Worm (Caenorhabditis elegans): Measurements from ENCODE around the gene Y44A6D.3.

The Y44A6D.3 gene

ce11 chrV:20789105-20789504 is 3.1 kb downstream of the Y44A6D.3 start, which contains the start of gene tpan-1:
TSS of gene tpan-1 (plus strand) at chrV:20789502.
- TF ChIP-seq attf-4 (tag; optimal IDR thresholded peaks at IDR 0.05) (no peak), unc-39 (tag; optimal IDR thresholded peaks at IDR 0.05) (no peak), hlh-30 (tag; optimal IDR thresholded peaks at IDR 0.05; ENCODE audit: insufficient read depth) (peak; percentile 42), fos-1 (tag; optimal IDR thresholded peaks at IDR 0.05) (no peak), R02D3.7 (tag; optimal IDR thresholded peaks at IDR 0.05) (no peak), ceh-44 (GFP tag; IDR thresholded peaks at IDR 0.05) (no peak), nhr-48 (tag; optimal IDR thresholded peaks at IDR 0.05) (no peak), snpc-4 (tag; optimal IDR thresholded peaks at IDR 0.05) (no peak), aly-2 (tag; optimal IDR thresholded peaks at IDR 0.05) (no peak), hlh-11 (tag; optimal IDR thresholded peaks at IDR 0.05) (no peak), mes-2 (tag; optimal IDR thresholded peaks at IDR 0.05; ENCODE audit: poor library complexity, severe bottlenecking) (peak; percentile 32), nhr-76 (tag; optimal IDR thresholded peaks at IDR 0.05) (no peak), tag-97 (GFP tag; IDR thresholded peaks at IDR 0.05) (no peak), ctbp-1 (GFP tag; IDR thresholded peaks at IDR 0.05) (peak; percentile 82; the same call in 1 of the 2 replicates), F26F4.8 (GFP tag; conservative IDR thresholded peaks at IDR 0.05) (no peak), gei-8 (GFP tag; optimal IDR thresholded peaks at IDR 0.05) (no peak), skn-1 (tag; optimal IDR thresholded peaks at IDR 0.05) (no peak), ztf-7 (tag; optimal IDR thresholded peaks at IDR 0.05) (no peak), nhr-28 (tag; optimal IDR thresholded peaks at IDR 0.05) (no peak), zip-11 (GFP tag; IDR thresholded peaks at IDR 0.05) (no peak), lin-38 (GFP tag; IDR thresholded peaks at IDR 0.05) (no peak), F37D6.2 (tag; optimal IDR thresholded peaks at IDR 0.05) (peak; percentile 3), lir-3 (tag; optimal IDR thresholded peaks at IDR 0.05) (no peak), Y75B8A.6 (GFP tag; IDR thresholded peaks at IDR 0.05) (no peak), ceh-32 (tag; optimal IDR thresholded peaks at IDR 0.05; ENCODE audit: poor library complexity) (no peak), ceh-20 (GFP tag; IDR thresholded peaks at IDR 0.05) (no peak), lsy-2 (tag; optimal IDR thresholded peaks at IDR 0.05) (peak in 1 of 2 experiments; percentile 67), aha-1 (tag) (peak; percentile 78), mep-1 (tag; optimal IDR thresholded peaks at IDR 0.05) (peak; percentile 65), hmg-1.1 (GFP tag; IDR thresholded peaks at IDR 0.05) (peak; percentile 72), duxl-1 (tag; optimal IDR thresholded peaks at IDR 0.05; ENCODE audit: poor library complexity) (no peak), madf-9 (GFP tag; conservative IDR thresholded peaks at IDR 0.05) (no peak), cey-2 (tag; optimal IDR thresholded peaks at IDR 0.05; ENCODE audit: borderline replicate concordance, insufficient read depth) (no peak), fkh-10 (GFP tag; optimal IDR thresholded peaks at IDR 0.05) (peak; percentile 53), nhr-77 (tag; optimal IDR thresholded peaks at IDR 0.05) (no peak), nhr-111 (GFP tag; optimal IDR thresholded peaks at IDR 0.05) (no peak), unc-62 (GFP tag; optimal IDR thresholded peaks at IDR 0.05 in 1 of 2) (peak in 1 of 2 experiments; percentile 85), unc-62 (tag; optimal IDR thresholded peaks at IDR 0.05) (no peak), ceh-82 (tag; optimal IDR thresholded peaks at IDR 0.05) (no peak), hif-1 (tag; optimal IDR thresholded peaks at IDR 0.05) (peak in 1 of 2 experiments; percentile 92), F44E2.7 (GFP tag; IDR thresholded peaks at IDR 0.05) (no peak), nhr-11 (tag; optimal IDR thresholded peaks at IDR 0.05) (peak; percentile 32), F10B5.3 (tag; optimal IDR thresholded peaks at IDR 0.05) (no peak), nhr-237 (tag; optimal IDR thresholded peaks at IDR 0.05) (no peak), egl-43 (GFP tag; IDR thresholded peaks at IDR 0.05) (no peak), dmd-9 (GFP tag; IDR thresholded peaks at IDR 0.05) (0 out of 2 replicates have a peak, but pooled peaks have one; percentile 38), nhr-102 (tag; optimal IDR thresholded peaks at IDR 0.05) (no peak), zag-1 (tag; optimal IDR thresholded peaks at IDR 0.05) (no peak), ces-1 (GFP tag; optimal IDR thresholded peaks at IDR 0.05) (peak; percentile 50), zip-2 (tag; optimal IDR thresholded peaks at IDR 0.05) (no peak), madf-5 (GFP tag; IDR thresholded peaks at IDR 0.05) (no peak), T20F7.1 (GFP tag; optimal IDR thresholded peaks at IDR 0.05) (no peak), php-3 (GFP tag; IDR thresholded peaks at IDR 0.05) (no peak)

Measured in whole organism, L4 larva.